Fruit fly (Drosophila melanogaster): ENCODE results near the gene brk.

The brk gene

dm6 chrX:7324816-7325246 is 17.1 kb downstream of the brk start:
- TF ChIP-seq CG9817 (tag; optimal IDR thresholded peaks at IDR 0.05): peak; percentile 92
- TF ChIP-seq ara (GFP tag; IDR thresholded peaks at IDR 0.05): peak; percentile 97
- TF ChIP-seq cato (GFP tag; optimal IDR thresholded peaks at IDR 0.05; ENCODE audit: borderline replicate concordance): peak; percentile 88
- peak; percentile 83 for TF ChIP-seq Optix (GFP tag; IDR thresholded peaks at IDR 0.05)
- TF ChIP-seq CG1024 (GFP tag; IDR thresholded peaks at IDR 0.05): peak; percentile 85
- TF ChIP-seq CG2199 (GFP tag; IDR thresholded peaks at IDR 0.05): peak; percentile 85; the same call in 2 of the 3 replicates
- peak; percentile 95 for TF ChIP-seq CG12104 (GFP tag; optimal IDR thresholded peaks at IDR 0.05)
- TF ChIP-seq CG15011 (GFP tag; optimal IDR thresholded peaks at IDR 0.05): peak; percentile 94
- TF ChIP-seq CG4424 (GFP tag; optimal IDR thresholded peaks at IDR 0.05): peak; percentile 96
- TF ChIP-seq CG5245 (GFP tag; optimal IDR thresholded peaks at IDR 0.05): peak; percentile 93
- TF ChIP-seq pita (GFP tag; optimal IDR thresholded peaks at IDR 0.05): no peak
- TF ChIP-seq C15 (GFP tag; IDR thresholded peaks at IDR 0.05): peak; percentile 59; the same call in 2 of the 3 replicates
- peak; percentile 43 for TF ChIP-seq Hmx (GFP tag; optimal IDR thresholded peaks at IDR 0.05)
- peak; percentile 95 for TF ChIP-seq Xbp1 (GFP tag; optimal IDR thresholded peaks at IDR 0.05)
- peak; percentile 88 for TF ChIP-seq Dbx (GFP tag; IDR thresholded peaks at IDR 0.05)
- peak; percentile 68 for TF ChIP-seq bigmax (GFP tag; optimal IDR thresholded peaks at IDR 0.05)
- peak; percentile 46 for TF ChIP-seq MESR4 (GFP tag; optimal IDR thresholded peaks at IDR 0.05)
- peak; percentile 96 for TF ChIP-seq twi (tag; optimal IDR thresholded peaks at IDR 0.05)
- peak; percentile 38 for TF ChIP-seq gro (GFP tag; optimal IDR thresholded peaks at IDR 0.05)
- no peak for TF ChIP-seq HmgD (GFP tag; optimal IDR thresholded peaks at IDR 0.05)
- TF ChIP-seq E2f2 (GFP tag; IDR thresholded peaks at IDR 0.05): peak; percentile 79
- peak; percentile 61 for TF ChIP-seq Elba2 (GFP tag; optimal IDR thresholded peaks at IDR 0.05)
- TF ChIP-seq nerfin-1 (tag; optimal IDR thresholded peaks at IDR 0.05): peak; percentile 96
- peak; percentile 98 for TF ChIP-seq CG17361 (GFP tag; IDR thresholded peaks at IDR 0.05)
- peak; percentile 67 for TF ChIP-seq Ets97D (GFP tag; optimal IDR thresholded peaks at IDR 0.05)
- peak; percentile 97 for TF ChIP-seq PHDP (tag; optimal IDR thresholded peaks at IDR 0.05)
- no peak for TF ChIP-seq CG9876 (GFP tag; optimal IDR thresholded peaks at IDR 0.05)
- TF ChIP-seq Mes4 (GFP tag; optimal IDR thresholded peaks at IDR 0.05): peak; percentile 76
- peak; percentile 86 for TF ChIP-seq ssp (GFP tag; IDR thresholded peaks at IDR 0.05)
- peak; percentile 96 for TF ChIP-seq chm (GFP tag; IDR thresholded peaks at IDR 0.05)
- no peak for TF ChIP-seq CG13287 (GFP tag; IDR thresholded peaks at IDR 0.05; ENCODE audit: partially characterized antibody)
- peak; percentile 68 for TF ChIP-seq Adf1 (GFP tag; IDR thresholded peaks at IDR 0.05)
- peak; percentile 83 for TF ChIP-seq slou (GFP tag; optimal IDR thresholded peaks at IDR 0.05)
- TF ChIP-seq gfzf (GFP tag; optimal IDR thresholded peaks at IDR 0.05): no peak
- peak; percentile 67 for TF ChIP-seq Side (GFP tag; optimal IDR thresholded peaks at IDR 0.05)
- TF ChIP-seq ftz-f1 (GFP tag; optimal IDR thresholded peaks at IDR 0.05): peak; percentile 11
- no peak for TF ChIP-seq ato (GFP tag; IDR thresholded peaks at IDR 0.05; ENCODE audit: partially characterized antibody)
- peak; percentile 14 for TF ChIP-seq ERR (GFP tag; optimal IDR thresholded peaks at IDR 0.05)
- TF ChIP-seq NFAT (GFP tag; IDR thresholded peaks at IDR 0.05): peak; percentile 75; the same call in 1 of the 2 replicates
- TF ChIP-seq CG7357 (GFP tag; IDR thresholded peaks at IDR 0.05): peak; percentile 85
- peak; percentile 94 for TF ChIP-seq CG8765 (GFP tag; IDR thresholded peaks at IDR 0.05)
- peak; percentile 97 for TF ChIP-seq CG12219 (GFP tag; optimal IDR thresholded peaks at IDR 0.05)
- TF ChIP-seq Neu2 (GFP tag; optimal IDR thresholded peaks at IDR 0.05; ENCODE audit: borderline replicate concordance): no peak
- TF ChIP-seq CG1529 (GFP tag; optimal IDR thresholded peaks at IDR 0.05): peak; percentile 95
- TF ChIP-seq CG2889 (GFP tag; IDR thresholded peaks at IDR 0.05): peak; percentile 88
- peak; percentile 79 for TF ChIP-seq rib (GFP tag; IDR thresholded peaks at IDR 0.05)
- TF ChIP-seq CG10543 (GFP tag; optimal IDR thresholded peaks at IDR 0.05): peak; percentile 88
- TF ChIP-seq oc (tag; optimal IDR thresholded peaks at IDR 0.05): peak; percentile 98
- TF ChIP-seq schlank (tag; optimal IDR thresholded peaks at IDR 0.05): peak; percentile 81
- peak; percentile 28 for TF ChIP-seq Sry-δ (GFP tag; optimal IDR thresholded peaks at IDR 0.05)
- TF ChIP-seq Hr51 (GFP tag; optimal IDR thresholded peaks at IDR 0.05): peak; percentile 82 to 98
